Worm (Caenorhabditis elegans): ENCODE results near the gene rpl-20.

The rpl-20 gene

DNA sequence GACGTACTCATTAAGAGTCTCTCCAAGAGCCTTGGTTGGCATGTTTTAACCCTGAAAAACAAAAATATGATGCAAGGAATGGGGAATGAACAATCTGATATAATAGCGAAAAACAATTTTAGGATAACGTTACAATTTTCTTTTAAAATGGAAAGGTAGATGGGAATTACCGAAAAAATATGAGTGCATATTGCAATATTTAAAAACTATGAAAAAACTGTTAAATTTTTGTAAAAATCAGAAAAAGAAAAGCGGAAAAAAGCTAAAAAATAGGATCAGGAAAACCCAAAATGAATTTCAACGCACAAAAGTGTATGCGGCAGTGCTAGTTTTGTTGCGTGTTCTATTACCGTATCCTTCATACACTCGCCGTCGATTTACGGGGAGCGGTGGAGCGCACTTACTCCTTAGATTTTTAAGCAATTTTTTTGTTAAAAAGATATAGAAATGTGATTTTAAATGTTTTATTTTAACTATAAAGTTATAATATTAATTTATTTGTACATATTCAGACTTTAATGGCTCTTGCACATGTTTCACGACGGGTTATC, at the start of gene rpl-20, which contains the start of gene Y17G9B.5 (continued):
- TF ChIP-seq attf-3 (GFP tag; conservative IDR thresholded peaks at IDR 0.05), result peak; percentile 87
- TF ChIP-seq nfya-2 (GFP tag; IDR thresholded peaks at IDR 0.05), result peak; percentile 95
- TF ChIP-seq aptf-2 (GFP tag; conservative IDR thresholded peaks at IDR 0.05), result no peak; the same call in 1 of the 2 replicates
- TF ChIP-seq zim-3 (tag; optimal IDR thresholded peaks at IDR 0.05), result peak; percentile 84
- peak; percentile 90; the same call in 1 of the 2 replicates for TF ChIP-seq lag-1 (GFP tag; IDR thresholded peaks at IDR 0.05)
- peak; percentile 99 for TF ChIP-seq K12H6.12 (tag; optimal IDR thresholded peaks at IDR 0.05)
- TF ChIP-seq gei-17 (GFP tag; optimal IDR thresholded peaks at IDR 0.05), result peak; percentile 94
- peak; percentile 99 for TF ChIP-seq C06A6.2 (GFP tag; conservative IDR thresholded peaks at IDR 0.05)
- TF ChIP-seq mel-28 (tag; optimal IDR thresholded peaks at IDR 0.05; ENCODE audit: borderline replicate concordance), result peak; percentile 90
- TF ChIP-seq ekl-4 (GFP tag; IDR thresholded peaks at IDR 0.05), result peak; percentile 99
- peak; percentile 97 for TF ChIP-seq F57C9.4 (tag; optimal IDR thresholded peaks at IDR 0.05)
- TF ChIP-seq ccch-3 (GFP tag; optimal IDR thresholded peaks at IDR 0.05), result peak; percentile 68
- peak; percentile 50 for TF ChIP-seq ama-1 (optimal IDR thresholded peaks at IDR 0.05)
- TF ChIP-seq ama-1 (GFP tag; optimal IDR thresholded peaks at IDR 0.05), result peak; percentile 71 to 88
- TF ChIP-seq madf-8 (GFP tag; conservative IDR thresholded peaks at IDR 0.05), result peak; percentile 94
- peak; percentile 98 for TF ChIP-seq hmg-20 (GFP tag; IDR thresholded peaks at IDR 0.05)
- TF ChIP-seq akir-1 (GFP tag; optimal IDR thresholded peaks at IDR 0.05), result peak; percentile 80
- peak; percentile 79 to 81 for TF ChIP-seq rec-8 (tag; optimal IDR thresholded peaks at IDR 0.05)
- peak; percentile 88 for TF ChIP-seq mes-4 (tag; optimal IDR thresholded peaks at IDR 0.05)
- peak; percentile 91 for TF ChIP-seq die-1 (tag; optimal IDR thresholded peaks at IDR 0.05)
- TF ChIP-seq B0019.2 (GFP tag; conservative IDR thresholded peaks at IDR 0.05), result peak; percentile 97
- peak; percentile 94 for TF ChIP-seq attf-6 (GFP tag; IDR thresholded peaks at IDR 0.05)
- TF ChIP-seq Y53G8AR.9 (GFP tag; conservative IDR thresholded peaks at IDR 0.05), result peak; percentile 100
- TF ChIP-seq ceh-79 (tag; optimal IDR thresholded peaks at IDR 0.05), result peak; percentile 90
- peak; percentile 99 for TF ChIP-seq ZK185.1 (tag; optimal IDR thresholded peaks at IDR 0.05; ENCODE audit: poor library complexity, severe bottlenecking)
- peak; percentile 93 for TF ChIP-seq F10E7.11 (tag; optimal IDR thresholded peaks at IDR 0.05)
- peak; percentile 98 for TF ChIP-seq ztf-22 (GFP tag; optimal IDR thresholded peaks at IDR 0.05)
- peak; percentile 98 for TF ChIP-seq F33H1.4 (GFP tag; IDR thresholded peaks at IDR 0.05)
- peak; percentile 99 for TF ChIP-seq F23B12.7 (tag; optimal IDR thresholded peaks at IDR 0.05; ENCODE audit: insufficient read depth)
- no peak for TF ChIP-seq hlh-26 (GFP tag; conservative IDR thresholded peaks at IDR 0.05)
- peak; percentile 100 for TF ChIP-seq somi-1 (GFP tag; optimal IDR thresholded peaks at IDR 0.05)
- peak; percentile 88 for TF ChIP-seq ztf-25 (GFP tag; IDR thresholded peaks at IDR 0.05)

DNA sequence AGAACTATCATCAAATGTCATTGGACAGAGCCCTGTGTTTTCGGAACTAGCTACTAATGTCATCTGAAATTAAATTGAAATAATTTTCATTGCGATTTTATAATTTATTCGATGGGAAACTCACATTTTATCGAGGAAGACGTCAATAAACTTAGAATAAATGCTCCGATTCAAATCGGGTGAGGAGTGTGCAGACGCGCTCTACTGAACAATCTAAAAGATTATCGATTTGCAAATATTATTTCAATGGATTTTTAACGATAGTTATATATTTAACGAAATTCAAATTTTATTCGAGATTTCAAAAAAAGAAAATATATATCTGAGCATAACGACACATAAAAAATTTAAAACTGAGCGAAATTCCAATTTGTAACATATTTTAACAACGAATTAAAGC, 49.5 kb upstream of the rpl-20 start, which contains the start of gene eor-1:
TSS of gene eor-1 (minus strand) at position 65 of the 400 bp plus-strand sequence.
- TF ChIP-seq ama-1 (optimal IDR thresholded peaks at IDR 0.05) (no peak), ama-1 (GFP tag; optimal IDR thresholded peaks at IDR 0.05) (peak in 1 of 2 experiments; percentile 44), unc-130 (GFP tag; optimal IDR thresholded peaks at IDR 0.05) (no peak), snpc-3.4 (tag; optimal IDR thresholded peaks at IDR 0.05) (peak; percentile 27), nfya-1 (tag; optimal IDR thresholded peaks at IDR 0.05; ENCODE audit: borderline replicate concordance, insufficient read depth) (no peak), sea-2 (GFP tag; IDR thresholded peaks at IDR 0.05) (no peak), Y56A3A.18 (GFP tag; IDR thresholded peaks at IDR 0.05) (no peak), lin-40 (tag; optimal IDR thresholded peaks at IDR 0.05) (peak; percentile 3), mcd-1 (GFP tag; IDR thresholded peaks at IDR 0.05) (peak; percentile 79), snpc-1.1 (tag; optimal IDR thresholded peaks at IDR 0.05; ENCODE audit: insufficient read depth) (no peak), F49E8.2 (tag; optimal IDR thresholded peaks at IDR 0.05; ENCODE audit: insufficient read depth) (no peak), F39B2.1 (GFP tag; IDR thresholded peaks at IDR 0.05) (no peak), tbp1 (GFP tag; optimal IDR thresholded peaks at IDR 0.05) (no peak), snpc-4 (GFP tag; optimal IDR thresholded peaks at IDR 0.05) (peak; percentile 15), snpc-4 (tag; optimal IDR thresholded peaks at IDR 0.05) (peak in 2 of 4 experiments; percentile 6 to 58), aptf-3 (GFP tag; IDR thresholded peaks at IDR 0.05) (no peak), Y53F4B.3 (GFP tag; IDR thresholded peaks at IDR 0.05) (no peak), B0336.3 (GFP tag; IDR thresholded peaks at IDR 0.05) (no peak)
